Worm (Caenorhabditis elegans): ENCODE measurements around the gene vps-24.

vps-24 gene

DNA sequence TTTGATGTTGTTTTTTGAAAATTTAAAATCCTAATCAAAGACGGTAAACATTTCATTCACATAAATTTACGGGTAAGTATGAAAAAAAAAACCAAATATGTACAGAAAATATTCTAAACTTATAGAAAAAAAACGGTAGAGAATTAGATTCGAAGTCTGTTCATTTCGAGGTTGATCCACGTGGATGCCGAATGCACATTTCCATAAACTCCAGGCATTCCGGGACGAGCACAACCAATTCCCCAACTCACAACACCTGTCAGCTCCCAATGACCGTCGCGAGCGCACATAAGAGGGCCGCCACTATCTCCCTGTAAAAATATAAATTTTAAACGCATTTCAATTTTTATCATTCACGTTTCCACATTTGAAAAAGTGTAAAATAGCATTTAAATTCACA is 45.7 kb upstream of the vps-24 start (continued):
- 0 out of 2 replicates have a peak, but pooled peaks have one; percentile 17 for TF ChIP-seq ekl-4 (GFP tag; IDR thresholded peaks at IDR 0.05)
- TF ChIP-seq hmg-1.2 (GFP tag; IDR thresholded peaks at IDR 0.05) = peak; percentile 4; the same call in 1 of the 2 replicates
- TF ChIP-seq Y53F4B.3 (GFP tag; IDR thresholded peaks at IDR 0.05) = no peak
- peak; percentile 52; the same call in 1 of the 2 replicates for TF ChIP-seq C17E4.6 (GFP tag; IDR thresholded peaks at IDR 0.05)
- TF ChIP-seq B0019.2 (GFP tag; conservative IDR thresholded peaks at IDR 0.05) = no peak
- peak; percentile 63 for TF ChIP-seq repo-1 (tag; optimal IDR thresholded peaks at IDR 0.05)

DNA sequence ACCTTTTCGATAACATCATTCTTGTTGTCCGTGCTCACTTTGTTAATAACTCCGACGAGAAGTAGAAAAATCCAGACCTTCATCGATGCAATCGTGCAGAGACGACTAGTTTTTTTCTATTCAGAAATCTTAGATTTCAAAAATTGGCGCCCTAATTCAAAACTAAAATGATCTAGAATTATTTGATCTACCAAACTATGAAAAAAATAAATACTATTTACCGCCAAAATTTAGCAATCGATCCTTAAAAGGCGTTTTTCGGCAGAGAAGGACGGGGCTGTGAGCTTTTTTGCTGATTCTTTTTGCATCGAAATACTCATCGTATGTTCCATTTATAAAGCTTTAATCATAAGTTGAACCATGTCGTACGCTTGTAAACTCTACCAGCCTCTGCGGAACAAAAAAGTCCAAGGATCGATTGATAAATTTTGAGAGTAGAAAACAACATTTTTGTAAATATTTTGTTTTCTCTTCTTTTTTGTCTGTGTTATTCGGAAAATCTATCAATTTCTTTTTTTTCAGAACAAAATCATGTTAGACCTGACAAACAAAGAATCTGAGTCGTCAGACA is 44.3 kb upstream of the vps-24 start, which contains the start of the genes try-1 and zyg-12:
Gene try-1, minus strand, starts transcription at position 148 of the 571 bp plus-strand sequence.
Gene zyg-12, plus strand, starts transcription at position 521 of the 571 bp plus-strand sequence.
- TF ChIP-seq ztf-25 (GFP tag; IDR thresholded peaks at IDR 0.05) = no peak
- TF ChIP-seq ceh-58 (GFP tag; IDR thresholded peaks at IDR 0.05) = no peak
- TF ChIP-seq nfyb-1 (GFP tag; IDR thresholded peaks at IDR 0.05) = no peak
- 0 out of 2 replicates have a peak, but pooled peaks have one; percentile 42 for TF ChIP-seq madf-3 (GFP tag; IDR thresholded peaks at IDR 0.05)
- no peak for TF ChIP-seq ztf-6 (GFP tag; IDR thresholded peaks at IDR 0.05)
- TF ChIP-seq rpc-1 (optimal IDR thresholded peaks at IDR 0.05) = no peak
- TF ChIP-seq rpc-1 (tag; optimal IDR thresholded peaks at IDR 0.05) = no peak
- TF ChIP-seq fkh-3 (tag; optimal IDR thresholded peaks at IDR 0.05) = no peak
- no peak for TF ChIP-seq cebp-2 (GFP tag; IDR thresholded peaks at IDR 0.05)
- no peak for TF ChIP-seq hmg-20 (GFP tag; IDR thresholded peaks at IDR 0.05)
- TF ChIP-seq efl-1 (GFP tag; optimal IDR thresholded peaks at IDR 0.05) = peak; percentile 64
- no peak for TF ChIP-seq Y67H2A.10 (GFP tag; conservative IDR thresholded peaks at IDR 0.05)
- TF ChIP-seq tbx-9 (tag; optimal IDR thresholded peaks at IDR 0.05; ENCODE audit: borderline replicate concordance) = no peak
- TF ChIP-seq lin-26 (GFP tag; IDR thresholded peaks at IDR 0.05) = no peak
- TF ChIP-seq F33H1.4 (GFP tag; IDR thresholded peaks at IDR 0.05) = 0 out of 2 replicates have a peak, but pooled peaks have one; percentile 18
- TF ChIP-seq ceh-79 (tag; optimal IDR thresholded peaks at IDR 0.05) = no peak
- no peak for TF ChIP-seq rec-8 (tag; optimal IDR thresholded peaks at IDR 0.05)
- no peak for TF ChIP-seq attf-6 (GFP tag; IDR thresholded peaks at IDR 0.05)
- TF ChIP-seq T07F8.4 (tag; optimal IDR thresholded peaks at IDR 0.05) = no peak
- TF ChIP-seq tbp1 (GFP tag; optimal IDR thresholded peaks at IDR 0.05) = no peak
- no peak for TF ChIP-seq cebp-1 (GFP tag; IDR thresholded peaks at IDR 0.05)
- no peak for TF ChIP-seq cebp-1 (tag; optimal IDR thresholded peaks at IDR 0.05)
- TF ChIP-seq akir-1 (GFP tag; optimal IDR thresholded peaks at IDR 0.05) = no peak
- TF ChIP-seq aptf-3 (GFP tag; IDR thresholded peaks at IDR 0.05) = no peak
- no peak for TF ChIP-seq C06A6.2 (GFP tag; conservative IDR thresholded peaks at IDR 0.05)
- no peak for TF ChIP-seq mxl-1 (tag; optimal IDR thresholded peaks at IDR 0.05)
- no peak for TF ChIP-seq nhr-120 (GFP tag; IDR thresholded peaks at IDR 0.05)
- TF ChIP-seq ZK185.1 (tag; optimal IDR thresholded peaks at IDR 0.05; ENCODE audit: poor library complexity, severe bottlenecking) = no peak
- no peak for TF ChIP-seq hrde-1 (tag; optimal IDR thresholded peaks at IDR 0.05; ENCODE audit: borderline replicate concordance)
- no peak for TF ChIP-seq ztf-3 (GFP tag; optimal IDR thresholded peaks at IDR 0.05)
- TF ChIP-seq hlh-12 (tag; optimal IDR thresholded peaks at IDR 0.05) = no peak
- TF ChIP-seq nfya-1 (tag; optimal IDR thresholded peaks at IDR 0.05; ENCODE audit: borderline replicate concordance, insufficient read depth) = no peak
- TF ChIP-seq hmg-1.2 (GFP tag; IDR thresholded peaks at IDR 0.05) = 0 out of 2 replicates have a peak, but pooled peaks have one; percentile 11
- TF ChIP-seq nhr-27 (tag; optimal IDR thresholded peaks at IDR 0.05) = no peak
- TF ChIP-seq let-526 (GFP tag; IDR thresholded peaks at IDR 0.05) = no peak
- peak; percentile 17; the same call in 1 of the 2 replicates for TF ChIP-seq ceh-91 (GFP tag; IDR thresholded peaks at IDR 0.05)
- TF ChIP-seq snpc-3.4 (tag; optimal IDR thresholded peaks at IDR 0.05) = peak; percentile 43
- no peak for TF ChIP-seq F22D6.2 (tag; optimal IDR thresholded peaks at IDR 0.05)
- TF ChIP-seq F57A8.1 (GFP tag; optimal IDR thresholded peaks at IDR 0.05) = no peak
- no peak for TF ChIP-seq Y53G8AR.9 (GFP tag; conservative IDR thresholded peaks at IDR 0.05)
- TF ChIP-seq rcor-1 (GFP tag; IDR thresholded peaks at IDR 0.05) = no peak
- no peak for TF ChIP-seq madf-10 (tag; optimal IDR thresholded peaks at IDR 0.05)

Data from whole organism, young adult.